Fruit fly (Drosophila melanogaster) whole organism, embryonic: ENCODE data around the gene CG11382.

ENCODE experiments used
- Atf-2 ChIP-seq: fragments of 200-800 bp; sonication (Bioruptor generic); optimal IDR thresholded peaks from 2 replicates; lab custom pipeline; 2016; ENCODE audit warnings: missing biosample characterization, missing genetic modification characterization
- CG10431 ChIP-seq: fragments of 200-800 bp; sonication (Bioruptor generic); optimal IDR thresholded peaks from 3 replicates; lab custom pipeline; 2018; ENCODE audit warnings: missing biosample characterization, mild to moderate bottlenecking, missing genetic modification characterization
- CG10462 ChIP-seq: fragments of 200-800 bp; sonication (Bioruptor generic); optimal IDR thresholded peaks from 2 replicates; lab custom pipeline; 2016; ENCODE audit warnings: missing biosample characterization, missing genetic modification characterization
- CG11247 ChIP-seq: fragments of 200-800 bp; sonication (Bioruptor generic); IDR thresholded peaks from 2 replicates; pipeline ENCODE4 v1.3.6; 2022; ENCODE audit warnings: missing biosample characterization, missing genetic modification characterization
- CG16863 ChIP-seq: fragments of 200-800 bp; sonication (Bioruptor generic); optimal IDR thresholded peaks from 3 replicates; lab custom pipeline; 2016; ENCODE audit warnings: missing biosample characterization, missing genetic modification characterization
- CG18476 ChIP-seq: fragments of 200-800 bp; sonication (Bioruptor generic); optimal IDR thresholded peaks from 2 replicates; lab custom pipeline; 2016; ENCODE audit warnings: missing biosample characterization, mild to moderate bottlenecking, missing genetic modification characterization
- CG2120 ChIP-seq: fragments of 200-800 bp; sonication (Bioruptor generic); optimal IDR thresholded peaks from 3 replicates; lab custom pipeline; 2016; ENCODE audit warnings: missing biosample characterization, missing genetic modification characterization
- CG2129 ChIP-seq: fragments of 200-800 bp; sonication (Bioruptor generic); IDR thresholded peaks from 2 replicates; pipeline ENCODE4 v1.3.6; 2022; ENCODE audit warnings: missing biosample characterization, missing genetic modification characterization; ENCODE audit not compliant: partially characterized antibody
- CG3163 ChIP-seq: fragments of 200-800 bp; sonication (Bioruptor generic); optimal IDR thresholded peaks from 3 replicates; lab custom pipeline; 2016; ENCODE audit warnings: missing biosample characterization, missing genetic modification characterization
- CG32532 ChIP-seq: fragments of 200-800 bp; sonication (Bioruptor generic); IDR thresholded peaks from 2 replicates; pipeline ENCODE4 v1.3.6; 2022; ENCODE audit warnings: missing biosample characterization, missing genetic modification characterization
- CG4707 ChIP-seq: fragments of 200-800 bp; sonication (Bioruptor generic); optimal IDR thresholded peaks from 2 replicates; lab custom pipeline; 2018; ENCODE audit warnings: missing biosample characterization, mild to moderate bottlenecking, missing genetic modification characterization, moderate library complexity
- CG6272 ChIP-seq: fragments of 200-800 bp; sonication (Bioruptor generic); IDR thresholded peaks from 2 replicates; pipeline ENCODE4 v1.3.6; 2022; ENCODE audit warnings: missing biosample characterization, missing genetic modification characterization
- CG6654 ChIP-seq: fragments of 200-800 bp; sonication (Bioruptor generic); optimal IDR thresholded peaks from 2 replicates; lab custom pipeline; 2017; ENCODE audit warnings: missing biosample characterization, mild to moderate bottlenecking, missing genetic modification characterization
- CG6683 ChIP-seq: fragments of 200-800 bp; sonication (Bioruptor generic); optimal IDR thresholded peaks from 2 replicates; lab custom pipeline; 2017; ENCODE audit warnings: missing biosample characterization, mild to moderate bottlenecking, missing genetic modification characterization, missing genetic modification reagents
- CG7271 ChIP-seq: fragments of 200-800 bp; sonication (Bioruptor generic); optimal IDR thresholded peaks from 2 replicates; lab custom pipeline; 2018; ENCODE audit warnings: missing biosample characterization, mild to moderate bottlenecking, missing genetic modification characterization, moderate library complexity
- CG7556 ChIP-seq: fragments of 200-800 bp; sonication (Bioruptor generic); optimal IDR thresholded peaks from 2 replicates; lab custom pipeline; 2017; ENCODE audit warnings: missing biosample characterization, mild to moderate bottlenecking, missing genetic modification characterization
- CG7963 ChIP-seq: fragments of 200-800 bp; sonication (Bioruptor generic); IDR thresholded peaks from 3 replicates; pipeline ENCODE4 v1.3.6; 2022; ENCODE audit warnings: missing biosample characterization, missing genetic modification characterization; ENCODE audit not compliant: partially characterized antibody
- CG8359 ChIP-seq: fragments of 200-800 bp; sonication (Bioruptor generic); optimal IDR thresholded peaks from 2 replicates; lab custom pipeline; 2017; ENCODE audit warnings: missing biosample characterization, mild to moderate bottlenecking, missing genetic modification characterization, borderline replicate concordance
- CG8924 ChIP-seq: fragments of 200-800 bp; optimal IDR thresholded peaks from 3 replicates; lab custom pipeline; 2019; ENCODE audit warnings: missing biosample characterization, mild to moderate bottlenecking, missing genetic modification characterization, moderate library complexity
- Camta ChIP-seq: fragments of 200-800 bp; sonication (Bioruptor generic); optimal IDR thresholded peaks from 2 replicates; lab custom pipeline; 2016; ENCODE audit warnings: missing biosample characterization, missing genetic modification characterization
- Dip3 ChIP-seq: fragments of 200-800 bp; sonication (Bioruptor generic); optimal IDR thresholded peaks from 3 replicates; lab custom pipeline; 2016; ENCODE audit warnings: missing biosample characterization, missing genetic modification characterization
- Drgx ChIP-seq: fragments of 200-800 bp; sonication (Bioruptor generic); IDR thresholded peaks from 2 replicates; pipeline ENCODE4 v1.3.6; 2022; ENCODE audit warnings: missing biosample characterization, missing genetic modification characterization
- HHEX ChIP-seq: fragments of 200-800 bp; sonication (Bioruptor generic); optimal IDR thresholded peaks from 3 replicates; lab custom pipeline; 2017; ENCODE audit warnings: missing biosample characterization, mild to moderate bottlenecking, missing genetic modification characterization, missing genetic modification reagents
- HLHmδ ChIP-seq: fragments of 200-800 bp; sonication (Bioruptor generic); optimal IDR thresholded peaks from 2 replicates; lab custom pipeline; 2018; ENCODE audit warnings: missing biosample characterization, mild to moderate bottlenecking, missing genetic modification characterization, moderate library complexity
- Jarid2 ChIP-seq: fragments of 200-800 bp; sonication (Bioruptor generic); optimal IDR thresholded peaks from 3 replicates; lab custom pipeline; 2017; ENCODE audit warnings: mild to moderate bottlenecking, missing biosample characterization, missing genetic modification reagents, missing genetic modification characterization
- Scr ChIP-seq: fragments of 200-800 bp; sonication (Bioruptor generic); IDR thresholded peaks from 2 replicates; pipeline ENCODE4 v1.3.6; 2022; ENCODE audit warnings: missing biosample characterization, missing genetic modification characterization; ENCODE audit not compliant: partially characterized antibody
- Sox102F ChIP-seq: fragments of 200-800 bp; sonication (Bioruptor generic); optimal IDR thresholded peaks from 2 replicates; lab custom pipeline; 2018; ENCODE audit warnings: missing biosample characterization, mild to moderate bottlenecking, missing genetic modification characterization, moderate library complexity
- Tbp ChIP-seq: fragments of >200 bp; optimal IDR thresholded peaks from 2 replicates; lab custom pipeline; 2018; ENCODE audit warnings: missing biosample characterization, missing genetic modification characterization
- Vsx1 ChIP-seq: fragments of 200-800 bp; sonication (Bioruptor generic); optimal IDR thresholded peaks from 2 replicates; lab custom pipeline; 2017; ENCODE audit warnings: missing biosample characterization, mild to moderate bottlenecking, missing genetic modification characterization, missing genetic modification reagents
- Xrp1 ChIP-seq: fragments of 200-800 bp; sonication (Bioruptor generic); IDR thresholded peaks from 2 replicates; pipeline ENCODE4 v1.3.6; 2022; ENCODE audit warnings: missing biosample characterization, missing genetic modification characterization
- cad ChIP-seq: fragments of >200 bp; optimal IDR thresholded peaks from 2 replicates; lab custom pipeline; 2017; ENCODE audit warnings: missing biosample characterization, missing genetic modification characterization
- cato ChIP-seq: fragments of 200-800 bp; sonication (Bioruptor generic); optimal IDR thresholded peaks from 2 replicates; lab custom pipeline; 2016; ENCODE audit warnings: missing biosample characterization, missing genetic modification characterization, borderline replicate concordance
- crol ChIP-seq: fragments of 200-800 bp; sonication (Bioruptor generic); IDR thresholded peaks from 2 replicates; pipeline ENCODE4 v1.3.6; 2022; ENCODE audit warnings: missing biosample characterization, missing genetic modification characterization
- dpn ChIP-seq, 2 experiments: fragments of 200-800 bp; sonication (Bioruptor generic); optimal IDR thresholded peaks; 3 replicates each; lab custom pipeline; 2016; ENCODE audit warnings: missing biosample characterization in 2 of 2, missing genetic modification characterization in 2 of 2
- fru ChIP-seq: fragments of >200 bp; optimal IDR thresholded peaks from 2 replicates; lab custom pipeline; 2017
- gfzf ChIP-seq: fragments of 200-800 bp; sonication (Bioruptor generic); optimal IDR thresholded peaks from 2 replicates; lab custom pipeline; 2016; ENCODE audit warnings: missing biosample characterization, mild to moderate bottlenecking, missing genetic modification characterization, moderate library complexity
- hbn ChIP-seq: fragments of 200-800 bp; sonication (Bioruptor generic); IDR thresholded peaks from 2 replicates; pipeline ENCODE4 v1.3.6; 2022; ENCODE audit warnings: missing biosample characterization, missing genetic modification characterization; ENCODE audit not compliant: partially characterized antibody
- her ChIP-seq: fragments of 200-800 bp; sonication (Bioruptor generic); optimal IDR thresholded peaks from 2 replicates; lab custom pipeline; 2016; ENCODE audit warnings: missing biosample characterization, missing genetic modification characterization
- inv ChIP-seq: fragments of 200-800 bp; sonication (Bioruptor generic); IDR thresholded peaks from 2 replicates; pipeline ENCODE4 v1.3.6; 2022; ENCODE audit warnings: missing biosample characterization, missing genetic modification characterization; ENCODE audit not compliant: partially characterized antibody
- lab ChIP-seq: fragments of 200-800 bp; sonication (Bioruptor generic); optimal IDR thresholded peaks from 3 replicates; lab custom pipeline; 2017; ENCODE audit warnings: missing biosample characterization, missing genetic modification characterization, mild to moderate bottlenecking, moderate library complexity, missing genetic modification reagents
- lmd ChIP-seq: fragments of 200-800 bp; sonication (Bioruptor generic); IDR thresholded peaks from 2 replicates; pipeline ENCODE4 v1.3.6; 2022; ENCODE audit warnings: missing biosample characterization, missing genetic modification characterization
- mirr ChIP-seq: fragments of 200-800 bp; sonication (Bioruptor generic); optimal IDR thresholded peaks from 3 replicates; lab custom pipeline; 2018; ENCODE audit warnings: missing biosample characterization, mild to moderate bottlenecking, missing genetic modification characterization
- nmo ChIP-seq: fragments of 200-800 bp; sonication (Bioruptor generic); optimal IDR thresholded peaks from 2 replicates; lab custom pipeline; 2018; ENCODE audit warnings: missing biosample characterization, mild to moderate bottlenecking, missing genetic modification characterization, moderate library complexity
- nom ChIP-seq: fragments of 200-800 bp; sonication (Bioruptor generic); optimal IDR thresholded peaks from 2 replicates; lab custom pipeline; 2017; ENCODE audit warnings: missing biosample characterization, missing genetic modification characterization, mild to moderate bottlenecking, moderate library complexity, missing genetic modification reagents
- peb ChIP-seq: fragments of 200-800 bp; sonication (Bioruptor generic); IDR thresholded peaks from 2 replicates; pipeline ENCODE4 v1.3.6; 2022; ENCODE audit warnings: missing biosample characterization, missing genetic modification characterization
- phol ChIP-seq: fragments of 200-800 bp; sonication (Bioruptor generic); optimal IDR thresholded peaks from 3 replicates; lab custom pipeline; 2018; ENCODE audit warnings: missing biosample characterization, mild to moderate bottlenecking, missing genetic modification characterization, moderate library complexity
- sens ChIP-seq: fragments of 200-800 bp; sonication (Bioruptor generic); peaks from one replicate; lab custom pipeline; 2016; ENCODE audit warnings: missing biosample characterization, missing genetic modification characterization
- slbo ChIP-seq: fragments of 200-800 bp; sonication (Bioruptor generic); IDR thresholded peaks from 2 replicates; pipeline ENCODE4 v1.3.6; 2022; ENCODE audit warnings: missing biosample characterization, missing genetic modification characterization
- tx ChIP-seq: fragments of 200-800 bp; sonication (Bioruptor generic); optimal IDR thresholded peaks from 2 replicates; lab custom pipeline; 2016; ENCODE audit warnings: missing biosample characterization, missing genetic modification characterization
- zen ChIP-seq: fragments of 200-800 bp; sonication (Bioruptor generic); optimal IDR thresholded peaks from 3 replicates; lab custom pipeline; 2018; ENCODE audit warnings: missing biosample characterization, mild to moderate bottlenecking, missing genetic modification characterization, moderate library complexity
- zen2 ChIP-seq: fragments of 200-800 bp; sonication (Bioruptor generic); IDR thresholded peaks from 3 replicates; pipeline ENCODE4 v1.3.6; 2022; ENCODE audit warnings: missing biosample characterization, missing genetic modification characterization; ENCODE audit not compliant: partially characterized antibody

CG11382 gene

dm6 chrX:1215000-1215399 lies 5.2 kb downstream of the CG11382 start, which contains the start of gene CG11398 (continued):
- TF ChIP-seq CG11247: no peak
- no peak for TF ChIP-seq CG6272 (GFP tag; lab: Robert Waterston, UW)
- TF ChIP-seq peb (GFP tag; lab: Robert Waterston, UW): no peak
- peak; percentile 49; the same call in 1 of the 2 replicates for TF ChIP-seq CG2129 (GFP tag; lab: Robert Waterston, UW)
- TF ChIP-seq dpn (GFP tag; optimal IDR thresholded peaks at IDR 0.05; lab: Kevin White, UChicago): no peak
- TF ChIP-seq HHEX (GFP tag; lab: Kevin White, UChicago): no peak
- TF ChIP-seq CG18476 (GFP tag; lab: Kevin White, UChicago): no peak
- no peak for TF ChIP-seq CG7271 (tag; lab: Kevin White, UChicago)
- peak; percentile 11 for TF ChIP-seq zen (tag; lab: Kevin White, UChicago)
- TF ChIP-seq mirr (GFP tag; lab: Kevin White, UChicago): no peak
- no peak for TF ChIP-seq Camta
- no peak for TF ChIP-seq CG6654 (GFP tag; lab: Kevin White, UChicago)
- no peak for TF ChIP-seq nom
- no peak for TF ChIP-seq CG16863
- TF ChIP-seq Dip3 (GFP tag; lab: Kevin White, UChicago): no peak
- no peak for TF ChIP-seq fru (lab: Kevin White, UChicago)
- TF ChIP-seq Scr: peak; percentile 80
- TF ChIP-seq HLHmδ (GFP tag; lab: Kevin White, UChicago): no peak
- no peak for TF ChIP-seq Tbp (GFP tag; lab: Kevin White, UChicago)
- TF ChIP-seq CG8924 (tag; lab: Kevin White, UChicago): peak; percentile 10
- TF ChIP-seq gfzf (GFP tag; lab: Kevin White, UChicago): peak; percentile 92
- TF ChIP-seq her (GFP tag; lab: Kevin White, UChicago): peak; percentile 18
- no peak for TF ChIP-seq Sox102F (GFP tag; lab: Kevin White, UChicago)
- TF ChIP-seq CG7963 (GFP tag; lab: Robert Waterston, UW): peak; percentile 71; the same call in 1 of the 3 replicates
- TF ChIP-seq lmd (GFP tag; lab: Robert Waterston, UW): no peak
- peak; percentile 67 for TF ChIP-seq phol
- no peak for TF ChIP-seq CG4707 (GFP tag; lab: Kevin White, UChicago)
- TF ChIP-seq lab: no peak
- no peak for TF ChIP-seq cad (GFP tag; lab: Kevin White, UChicago)
- peak; percentile 73 for TF ChIP-seq sens (GFP tag; lab: Kevin White, UChicago)
- TF ChIP-seq slbo (GFP tag; lab: Robert Waterston, UW): peak; percentile 21; the same call in 1 of the 2 replicates
- TF ChIP-seq Atf-2 (GFP tag; lab: Kevin White, UChicago): no peak
- TF ChIP-seq Drgx (GFP tag; lab: Robert Waterston, UW): no peak
- no peak for TF ChIP-seq CG10462 (GFP tag; lab: Kevin White, UChicago)
- TF ChIP-seq zen2 (GFP tag; lab: Robert Waterston, UW): peak; percentile 65; the same call in 2 of the 3 replicates
- TF ChIP-seq Vsx1 (GFP tag; lab: Kevin White, UChicago): no peak
- no peak for TF ChIP-seq Jarid2
- TF ChIP-seq crol: no peak
- no peak for TF ChIP-seq CG3163 (GFP tag; lab: Kevin White, UChicago)
- peak; percentile 77; the same call in 1 of the 2 replicates for TF ChIP-seq hbn (GFP tag; lab: Robert Waterston, UW)
- TF ChIP-seq CG32532 (GFP tag; lab: Robert Waterston, UW): no peak
- TF ChIP-seq inv (GFP tag; lab: Robert Waterston, UW): peak; percentile 68
- no peak for TF ChIP-seq Xrp1 (GFP tag; lab: Robert Waterston, UW)
- no peak for TF ChIP-seq cato (GFP tag; lab: Kevin White, UChicago)
- no peak for TF ChIP-seq CG10431
- TF ChIP-seq tx: no peak
- no peak for TF ChIP-seq CG2120 (GFP tag; lab: Kevin White, UChicago)
- no peak for TF ChIP-seq CG7556 (GFP tag; lab: Kevin White, UChicago)
- no peak for TF ChIP-seq CG6683
- no peak for TF ChIP-seq CG8359 (GFP tag; lab: Kevin White, UChicago)
- TF ChIP-seq nmo (GFP tag; lab: Kevin White, UChicago): peak; percentile 22
